Worm (Caenorhabditis elegans) whole organism, L4/young adult: ENCODE measurements around the gene cyk-1.

ENCODE experiments used
- dao-5 ChIP-seq: sonication (generic microtip); optimal IDR thresholded peaks from 2 replicates; lab custom pipeline; 2016; ENCODE audit warnings: missing genotype, missing genetic modification characterization, moderate library complexity, missing compliant biosample characterization
- him-1 ChIP-seq: sonication (generic microtip); optimal IDR thresholded peaks from 2 replicates; lab custom pipeline; 2016; ENCODE audit warnings: missing genotype, missing genetic modification reagents, missing genetic modification characterization, missing compliant biosample characterization

DNA sequence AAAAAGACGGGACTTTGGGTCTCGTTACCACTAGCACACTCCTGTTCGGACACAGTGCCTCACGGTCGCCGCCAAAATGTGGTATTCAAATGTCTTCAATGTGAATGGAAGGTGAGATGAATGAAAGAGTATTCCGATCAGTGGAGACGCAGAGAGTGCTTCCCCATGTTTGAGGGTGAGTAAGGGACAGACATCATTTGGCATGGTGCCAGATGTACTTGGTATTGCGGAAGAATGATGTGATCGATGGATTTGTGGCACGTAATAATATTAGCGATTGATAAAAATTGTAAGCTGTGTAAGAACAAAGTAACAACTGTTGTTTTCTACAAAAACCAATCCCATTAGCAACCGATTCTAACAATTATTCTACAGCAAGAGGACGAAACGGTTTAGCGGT, 3.1 kb upstream of the cyk-1 start:
- TF ChIP-seq dao-5 (tag; lab: Kevin White, UChicago) = no peak
- no peak for TF ChIP-seq him-1
